In genomic region chrX:1233989-1234388, dm6 we compare ENCODE assay signal across 1 fruit fly cellular context.
TF ChIP-seq lines count a peak whose summit lies in the region.

No protein-coding gene starts in this region.

TF ChIP-seq in whole organism, embryonic, 481 proteins besides CTCF, POLR2A, EP300 and RAD21 (continued from another document):
- TF ChIP-seq Scr (GFP tag; IDR thresholded peaks at IDR 0.05; lab: Robert Waterston, UW; ENCODE audit: partially characterized antibody) (0 out of 2 replicates have a peak, but pooled peaks have one; percentile 8), zf30C (GFP tag; optimal IDR thresholded peaks at IDR 0.05; lab: Kevin White, UChicago) (peak; percentile 85)
TF ChIP-seq in whole organism, embryonic: peak in this region for 18.
